Fruit fly (Drosophila melanogaster) whole organism, embryonic: ENCODE measurements around the gene CG31278.
A peak's percentile ranks its signal among the peaks of the same experiment; 100 is the strongest.

Experiments used
- Ada2b ChIP-seq: fragments of 200-800 bp; sonication (Bioruptor generic); IDR thresholded peaks from 2 replicates; pipeline ENCODE4 v1.3.6; 2022; ENCODE audit warnings: missing biosample characterization, missing genetic modification characterization
- Atf-2 ChIP-seq: fragments of 200-800 bp; sonication (Bioruptor generic); optimal IDR thresholded peaks from 2 replicates; lab custom pipeline; 2016; ENCODE audit warnings: missing biosample characterization, missing genetic modification characterization
- CG11456 ChIP-seq: fragments of 200-800 bp; sonication (Bioruptor generic); IDR thresholded peaks from 3 replicates; pipeline ENCODE4 v1.3.6; 2022; ENCODE audit warnings: missing biosample characterization, missing genetic modification characterization
- CG12236 ChIP-seq: fragments of 200-800 bp; sonication (Bioruptor generic); optimal IDR thresholded peaks from 2 replicates; lab custom pipeline; 2016; ENCODE audit warnings: missing biosample characterization, missing genetic modification characterization
- CG12391 ChIP-seq: fragments of 200-800 bp; sonication (Bioruptor generic); optimal IDR thresholded peaks from 3 replicates; lab custom pipeline; 2018; ENCODE audit warnings: missing biosample characterization, mild to moderate bottlenecking, missing genetic modification characterization, moderate library complexity
- CG12659 ChIP-seq: fragments of 200-800 bp; sonication (Bioruptor generic); optimal IDR thresholded peaks from 3 replicates; lab custom pipeline; 2017; ENCODE audit warnings: mild to moderate bottlenecking, missing biosample characterization, missing genetic modification reagents, missing genetic modification characterization
- CG13296 ChIP-seq: fragments of 200-800 bp; sonication (Bioruptor generic); optimal IDR thresholded peaks from 3 replicates; lab custom pipeline; 2018; ENCODE audit warnings: missing biosample characterization, mild to moderate bottlenecking, missing genetic modification characterization
- CG13775 ChIP-seq: fragments of 200-800 bp; sonication (Bioruptor generic); optimal IDR thresholded peaks from 3 replicates; lab custom pipeline; 2017; ENCODE audit warnings: missing biosample characterization, mild to moderate bottlenecking, missing genetic modification characterization
- CG14050 ChIP-seq: fragments of 200-800 bp; sonication (Bioruptor generic); IDR thresholded peaks from 3 replicates; pipeline ENCODE4 v1.3.6; 2022; ENCODE audit warnings: missing biosample characterization, missing genetic modification characterization
- CG14667 ChIP-seq: fragments of 200-800 bp; sonication (Bioruptor generic); IDR thresholded peaks from 2 replicates; pipeline ENCODE4 v1.3.6; 2022; ENCODE audit warnings: missing biosample characterization, missing genetic modification characterization
- CG15601 ChIP-seq: fragments of 200-800 bp; sonication (Bioruptor generic); optimal IDR thresholded peaks from 3 replicates; lab custom pipeline; 2019; ENCODE audit warnings: missing biosample characterization, mild to moderate bottlenecking, missing genetic modification characterization, moderate library complexity
- CG16779 ChIP-seq: fragments of 200-800 bp; sonication (Bioruptor generic); IDR thresholded peaks from 2 replicates; pipeline ENCODE4 v1.3.6; 2022; ENCODE audit warnings: missing biosample characterization, missing genetic modification characterization
- CG18476 ChIP-seq: fragments of 200-800 bp; sonication (Bioruptor generic); optimal IDR thresholded peaks from 2 replicates; lab custom pipeline; 2016; ENCODE audit warnings: missing biosample characterization, mild to moderate bottlenecking, missing genetic modification characterization
- CG2120 ChIP-seq: fragments of 200-800 bp; sonication (Bioruptor generic); optimal IDR thresholded peaks from 3 replicates; lab custom pipeline; 2016; ENCODE audit warnings: missing biosample characterization, missing genetic modification characterization
- CG31224 ChIP-seq: fragments of 200-800 bp; sonication (Bioruptor generic); IDR thresholded peaks from 2 replicates; pipeline ENCODE4 v1.3.6; 2022; ENCODE audit warnings: missing biosample characterization, missing genetic modification characterization
- CG32767 ChIP-seq: fragments of 200-800 bp; sonication (Bioruptor generic); IDR thresholded peaks from 2 replicates; pipeline ENCODE4 v1.3.6; 2022; ENCODE audit warnings: missing biosample characterization, missing genetic modification characterization
- CG32772 ChIP-seq: fragments of 200-800 bp; sonication (Bioruptor generic); IDR thresholded peaks from 2 replicates; pipeline ENCODE4 v1.3.6; 2022; ENCODE audit warnings: missing biosample characterization, missing genetic modification characterization
- CG4404 ChIP-seq: fragments of 200-800 bp; sonication (Bioruptor generic); IDR thresholded peaks from 2 replicates; pipeline ENCODE4 v1.3.6; 2022; ENCODE audit warnings: missing biosample characterization, missing genetic modification characterization
- CG4424 ChIP-seq: fragments of 200-800 bp; sonication (Bioruptor generic); optimal IDR thresholded peaks from 3 replicates; lab custom pipeline; 2016; ENCODE audit warnings: missing biosample characterization, missing genetic modification characterization
- CG4617 ChIP-seq: fragments of 200-800 bp; sonication (Bioruptor generic); optimal IDR thresholded peaks from 3 replicates; lab custom pipeline; 2016; ENCODE audit warnings: missing biosample characterization, missing genetic modification characterization, borderline replicate concordance
- CG5953 ChIP-seq: fragments of 200-800 bp; sonication (Bioruptor generic); IDR thresholded peaks from 2 replicates; pipeline ENCODE4 v1.3.6; 2022; ENCODE audit warnings: missing biosample characterization, missing genetic modification characterization
- CG7963 ChIP-seq: fragments of 200-800 bp; sonication (Bioruptor generic); IDR thresholded peaks from 3 replicates; pipeline ENCODE4 v1.3.6; 2022; ENCODE audit warnings: missing biosample characterization, missing genetic modification characterization; ENCODE audit not compliant: partially characterized antibody
- CG8924 ChIP-seq: fragments of 200-800 bp; optimal IDR thresholded peaks from 3 replicates; lab custom pipeline; 2019; ENCODE audit warnings: missing biosample characterization, mild to moderate bottlenecking, missing genetic modification characterization, moderate library complexity
- CG9727 ChIP-seq: fragments of 200-800 bp; sonication (Bioruptor generic); optimal IDR thresholded peaks from 3 replicates; lab custom pipeline; 2017; ENCODE audit warnings: missing biosample characterization, mild to moderate bottlenecking, missing genetic modification characterization
- Camta ChIP-seq: fragments of 200-800 bp; sonication (Bioruptor generic); optimal IDR thresholded peaks from 2 replicates; lab custom pipeline; 2016; ENCODE audit warnings: missing biosample characterization, missing genetic modification characterization
- Fer2 ChIP-seq: fragments of 200-800 bp; sonication (Bioruptor generic); optimal IDR thresholded peaks from 2 replicates; lab custom pipeline; 2018; ENCODE audit warnings: missing biosample characterization, mild to moderate bottlenecking, missing genetic modification characterization, moderate library complexity
- GATAe ChIP-seq: fragments of 200-800 bp; sonication (Bioruptor generic); conservative IDR thresholded peaks from 2 replicates; pipeline ENCODE4 v1.3.6; 2022; ENCODE audit warnings: missing biosample characterization, missing genetic modification characterization
- Hmx ChIP-seq: fragments of 200-800 bp; sonication (Bioruptor generic); optimal IDR thresholded peaks from 2 replicates; lab custom pipeline; 2016; ENCODE audit warnings: missing biosample characterization, missing genetic modification characterization
- Meics ChIP-seq: fragments of 200-800 bp; sonication (Bioruptor generic); optimal IDR thresholded peaks from 2 replicates; lab custom pipeline; 2017; ENCODE audit warnings: missing biosample characterization, mild to moderate bottlenecking, missing genetic modification characterization
- NC2β ChIP-seq: fragments of 200-800 bp; sonication (Bioruptor generic); optimal IDR thresholded peaks from 2 replicates; lab custom pipeline; 2016; ENCODE audit warnings: missing biosample characterization, missing genetic modification characterization
- NFAT ChIP-seq: fragments of 200-800 bp; sonication (Bioruptor generic); IDR thresholded peaks from 2 replicates; pipeline ENCODE4 v1.3.6; 2022; ENCODE audit warnings: missing biosample characterization, missing genetic modification characterization
- Ptx1 ChIP-seq: fragments of 200-800 bp; sonication (Bioruptor generic); IDR thresholded peaks from 2 replicates; pipeline ENCODE4 v1.3.6; 2022; ENCODE audit warnings: missing biosample characterization, missing genetic modification characterization
- Stat92E ChIP-seq, 3 experiments: fragments of >200 bp in 2 of 3; fragments of 200-800 bp in 1 of 3; sonication (Bioruptor generic) in 1 of 3; optimal IDR thresholded peaks; 2 replicates each; lab custom pipeline; 2017 to 2019; ENCODE audit warnings: missing biosample characterization in 3 of 3, missing genetic modification characterization in 3 of 3, mild to moderate bottlenecking in 1 of 3, moderate library complexity in 1 of 3
- Xbp1 ChIP-seq: fragments of 200-800 bp; sonication (Bioruptor generic); optimal IDR thresholded peaks from 3 replicates; lab custom pipeline; 2016; ENCODE audit warnings: missing biosample characterization, mild to moderate bottlenecking, missing genetic modification characterization
- caup ChIP-seq: fragments of 200-800 bp; sonication (Bioruptor generic); optimal IDR thresholded peaks from 3 replicates; lab custom pipeline; 2017; ENCODE audit warnings: missing biosample characterization, mild to moderate bottlenecking, missing genetic modification characterization, moderate library complexity; ENCODE audit not compliant: severe bottlenecking
- crol ChIP-seq: fragments of 200-800 bp; sonication (Bioruptor generic); IDR thresholded peaks from 2 replicates; pipeline ENCODE4 v1.3.6; 2022; ENCODE audit warnings: missing biosample characterization, missing genetic modification characterization
- dysf ChIP-seq: fragments of 200-800 bp; sonication (Bioruptor generic); IDR thresholded peaks from 3 replicates; pipeline ENCODE4 v1.3.6; 2022; ENCODE audit warnings: missing biosample characterization, missing genetic modification characterization
- ems ChIP-seq: fragments of 200-800 bp; sonication (Bioruptor generic); optimal IDR thresholded peaks from 3 replicates; lab custom pipeline; 2016; ENCODE audit warnings: missing biosample characterization, missing genetic modification characterization
- gem ChIP-seq: fragments of 200-800 bp; sonication (Bioruptor generic); optimal IDR thresholded peaks from 2 replicates; lab custom pipeline; 2019; ENCODE audit warnings: missing biosample characterization, mild to moderate bottlenecking, missing genetic modification characterization, moderate library complexity
- gt ChIP-seq: fragments of 200-800 bp; sonication (Bioruptor generic); IDR thresholded peaks from 2 replicates; pipeline ENCODE4 v1.3.6; 2022; ENCODE audit warnings: missing biosample characterization, missing genetic modification characterization
- psq ChIP-seq: fragments of 200-800 bp; sonication (Bioruptor generic); optimal IDR thresholded peaks from 2 replicates; lab custom pipeline; 2017; ENCODE audit warnings: missing biosample characterization, missing genetic modification characterization
- pum ChIP-seq: fragments of 200-800 bp; sonication (Bioruptor generic); optimal IDR thresholded peaks from 2 replicates; lab custom pipeline; 2016; ENCODE audit warnings: missing biosample characterization, missing genetic modification characterization
- scrt ChIP-seq: fragments of 200-800 bp; sonication (Bioruptor generic); optimal IDR thresholded peaks from 2 replicates; lab custom pipeline; 2018; ENCODE audit warnings: missing biosample characterization, mild to moderate bottlenecking, missing genetic modification characterization, moderate library complexity
- sima ChIP-seq: fragments of 200-800 bp; sonication (Bioruptor generic); optimal IDR thresholded peaks from 2 replicates; lab custom pipeline; 2016; ENCODE audit warnings: missing biosample characterization, missing genetic modification characterization
- ssp ChIP-seq: fragments of 200-800 bp; sonication (Bioruptor generic); IDR thresholded peaks from 2 replicates; pipeline ENCODE4 v1.3.6; 2022; ENCODE audit warnings: missing biosample characterization, missing genetic modification characterization
- tap ChIP-seq: fragments of 200-800 bp; optimal IDR thresholded peaks from 3 replicates; lab custom pipeline; 2019; ENCODE audit warnings: missing biosample characterization, mild to moderate bottlenecking, missing genetic modification characterization, moderate library complexity
- tin ChIP-seq: fragments of 200-800 bp; sonication (Bioruptor generic); optimal IDR thresholded peaks from 3 replicates; lab custom pipeline; 2016; ENCODE audit warnings: missing biosample characterization, missing genetic modification characterization
- twi ChIP-seq: fragments of 200-800 bp; optimal IDR thresholded peaks from 2 replicates; lab custom pipeline; 2019; ENCODE audit warnings: missing biosample characterization, mild to moderate bottlenecking, missing genetic modification characterization, moderate library complexity
- tx ChIP-seq: fragments of 200-800 bp; sonication (Bioruptor generic); optimal IDR thresholded peaks from 2 replicates; lab custom pipeline; 2016; ENCODE audit warnings: missing biosample characterization, missing genetic modification characterization
- wdn ChIP-seq: fragments of 200-800 bp; sonication (Bioruptor generic); IDR thresholded peaks from 2 replicates; pipeline ENCODE4 v1.3.6; 2022; ENCODE audit warnings: missing biosample characterization, missing genetic modification characterization
- wek ChIP-seq: fragments of 200-800 bp; sonication (Bioruptor generic); optimal IDR thresholded peaks from 3 replicates; lab custom pipeline; 2018; ENCODE audit warnings: missing biosample characterization, mild to moderate bottlenecking, missing genetic modification characterization, moderate library complexity
- z ChIP-seq: fragments of 200-800 bp; sonication (Bioruptor generic); IDR thresholded peaks from 3 replicates; pipeline ENCODE4 v1.3.6; 2022; ENCODE audit warnings: missing biosample characterization, missing genetic modification characterization

The CG31278 gene

dm6 chr3R:10681682-10681962 lies 26.5 kb downstream of the CG31278 start (continued):
- TF ChIP-seq CG12659 (GFP tag; lab: Kevin White, UChicago) = no peak
- no peak for TF ChIP-seq Camta (GFP tag; lab: Kevin White, UChicago)
- TF ChIP-seq CG9727 (GFP tag; lab: Kevin White, UChicago) = no peak
- TF ChIP-seq CG15601 (tag; lab: Kevin White, UChicago) = no peak
- TF ChIP-seq caup = peak; percentile 11
- peak; percentile 57; the same call in 1 of the 2 replicates for TF ChIP-seq CG32772 (GFP tag; lab: Robert Waterston, UW)
- TF ChIP-seq gt (GFP tag; lab: Robert Waterston, UW) = no peak
- TF ChIP-seq Hmx = no peak
- no peak for TF ChIP-seq psq (GFP tag; lab: Kevin White, UChicago)
- TF ChIP-seq Stat92E (GFP tag; optimal IDR thresholded peaks at IDR 0.05; lab: Kevin White, UChicago) = no peak
- peak; percentile 75; the same call in 2 of the 3 replicates for TF ChIP-seq CG11456 (GFP tag; lab: Robert Waterston, UW)
- TF ChIP-seq sima (GFP tag; lab: Kevin White, UChicago) = no peak
- TF ChIP-seq CG5953 = peak; percentile 47; the same call in 1 of the 2 replicates
- TF ChIP-seq CG16779 (GFP tag; lab: Robert Waterston, UW) = peak; percentile 58; the same call in 1 of the 2 replicates
- TF ChIP-seq Atf-2 (GFP tag; lab: Kevin White, UChicago) = no peak
- TF ChIP-seq Xbp1 (GFP tag; lab: Kevin White, UChicago) = peak; percentile 36
- TF ChIP-seq CG4617 (GFP tag; lab: Kevin White, UChicago) = no peak
- TF ChIP-seq GATAe (GFP tag; lab: Robert Waterston, UW) = no peak
- TF ChIP-seq crol (GFP tag; lab: Robert Waterston, UW) = no peak
- peak; percentile 54 for TF ChIP-seq tap (tag; lab: Kevin White, UChicago)
- TF ChIP-seq CG13296 (GFP tag; lab: Kevin White, UChicago) = no peak
- TF ChIP-seq ssp (GFP tag; lab: Robert Waterston, UW) = peak; percentile 25; the same call in 1 of the 2 replicates
- no peak for TF ChIP-seq twi (tag; lab: Kevin White, UChicago)
- TF ChIP-seq CG31224 = 0 out of 2 replicates have a peak, but pooled peaks have one; percentile 19
- TF ChIP-seq ems = no peak
- TF ChIP-seq z (GFP tag; lab: Robert Waterston, UW) = peak; percentile 67; the same call in 2 of the 3 replicates
- TF ChIP-seq CG7963 (GFP tag; lab: Robert Waterston, UW) = no peak
- TF ChIP-seq Meics (GFP tag; lab: Kevin White, UChicago) = no peak
- peak; percentile 7 for TF ChIP-seq CG12391 (tag; lab: Kevin White, UChicago)
- TF ChIP-seq wdn (GFP tag; lab: Robert Waterston, UW) = peak; percentile 11; the same call in 1 of the 2 replicates
- TF ChIP-seq tx = no peak
- TF ChIP-seq Fer2 (tag; lab: Kevin White, UChicago) = no peak
- TF ChIP-seq Ada2b (GFP tag; lab: Robert Waterston, UW) = peak; percentile 79
- TF ChIP-seq CG14050 (GFP tag; lab: Robert Waterston, UW) = 0 out of 3 replicates have a peak, but pooled peaks have one; percentile 45
- TF ChIP-seq CG8924 (tag; lab: Kevin White, UChicago) = no peak
- TF ChIP-seq CG32767 (GFP tag; lab: Robert Waterston, UW) = no peak
- TF ChIP-seq scrt (GFP tag; lab: Kevin White, UChicago) = no peak
- TF ChIP-seq tin (GFP tag; lab: Kevin White, UChicago) = no peak
- no peak for TF ChIP-seq CG18476
- peak; percentile 24; the same call in 1 of the 2 replicates for TF ChIP-seq CG4404 (GFP tag; lab: Robert Waterston, UW)
- peak; percentile 46; the same call in 1 of the 2 replicates for TF ChIP-seq CG14667 (GFP tag; lab: Robert Waterston, UW)
- peak; percentile 39 for TF ChIP-seq gem (tag; lab: Kevin White, UChicago)
- TF ChIP-seq CG4424 (GFP tag; lab: Kevin White, UChicago) = peak; percentile 25
- peak; percentile 71 for TF ChIP-seq dysf (GFP tag; lab: Robert Waterston, UW)
- no peak for TF ChIP-seq NC2β (GFP tag; lab: Kevin White, UChicago)
- no peak for TF ChIP-seq CG12236
- TF ChIP-seq CG2120 (GFP tag; lab: Kevin White, UChicago) = no peak
- TF ChIP-seq NFAT (GFP tag; lab: Robert Waterston, UW) = peak; percentile 48
- TF ChIP-seq CG13775 (GFP tag; lab: Kevin White, UChicago) = no peak
- TF ChIP-seq pum (GFP tag; lab: Kevin White, UChicago) = no peak
- TF ChIP-seq Ptx1 = peak; percentile 74
- no peak for TF ChIP-seq wek (GFP tag; lab: Kevin White, UChicago)
